Fruit fly (Drosophila melanogaster): ENCODE measurements around the gene CG14275.

The CG14275 gene

DNA sequence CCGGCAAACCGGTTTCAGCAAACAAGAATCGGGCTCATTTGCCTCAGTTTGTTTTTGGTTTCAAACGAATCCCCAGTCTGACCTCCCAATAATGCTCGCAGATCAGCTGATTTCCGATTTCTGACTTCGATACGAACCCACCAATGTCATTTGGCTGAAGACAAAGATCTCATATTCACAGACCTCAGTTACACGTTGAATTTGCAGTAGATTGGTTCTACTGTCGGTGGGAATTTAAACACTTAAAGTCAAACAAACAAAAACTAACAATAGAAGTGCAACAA, at the start of gene CG14275:
Gene CG14275 (plus strand): TSS at position 185 of the 284 bp plus-strand sequence.
- no peak for TF ChIP-seq noc (tag; optimal IDR thresholded peaks at IDR 0.05)

DNA sequence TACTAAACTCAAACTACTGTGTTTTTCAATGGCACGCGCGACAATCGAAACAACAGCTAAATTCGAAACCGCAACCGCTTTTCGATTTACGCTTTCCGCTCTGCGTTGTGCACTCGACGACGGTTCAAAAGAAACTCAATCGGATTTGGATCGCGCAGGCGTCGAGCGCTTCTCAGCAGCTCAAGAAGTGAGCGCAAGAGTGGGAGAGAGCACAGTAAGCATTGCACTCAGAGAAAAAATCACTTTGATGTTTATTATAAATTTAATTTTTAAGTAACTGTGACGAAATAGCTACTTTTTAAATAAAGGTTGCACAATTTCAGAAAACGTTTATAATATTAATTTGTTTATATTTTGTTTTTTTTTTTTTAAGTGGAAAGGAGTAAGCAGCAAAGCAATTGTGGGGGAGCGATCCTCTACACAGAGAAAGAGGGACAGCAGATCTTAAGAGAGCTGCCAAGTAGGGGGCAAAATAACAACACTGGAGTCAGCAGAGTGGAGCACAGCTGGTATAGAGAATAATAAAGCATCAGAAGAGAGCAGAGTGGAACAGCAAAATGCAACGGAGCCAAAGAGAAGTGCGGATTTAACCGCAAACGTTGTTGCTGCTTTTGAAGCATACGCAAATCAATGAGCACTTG, 49.6 kb upstream of the CG14275 start:
- peak; percentile 94 for TF ChIP-seq noc (tag; optimal IDR thresholded peaks at IDR 0.05)

DNA sequence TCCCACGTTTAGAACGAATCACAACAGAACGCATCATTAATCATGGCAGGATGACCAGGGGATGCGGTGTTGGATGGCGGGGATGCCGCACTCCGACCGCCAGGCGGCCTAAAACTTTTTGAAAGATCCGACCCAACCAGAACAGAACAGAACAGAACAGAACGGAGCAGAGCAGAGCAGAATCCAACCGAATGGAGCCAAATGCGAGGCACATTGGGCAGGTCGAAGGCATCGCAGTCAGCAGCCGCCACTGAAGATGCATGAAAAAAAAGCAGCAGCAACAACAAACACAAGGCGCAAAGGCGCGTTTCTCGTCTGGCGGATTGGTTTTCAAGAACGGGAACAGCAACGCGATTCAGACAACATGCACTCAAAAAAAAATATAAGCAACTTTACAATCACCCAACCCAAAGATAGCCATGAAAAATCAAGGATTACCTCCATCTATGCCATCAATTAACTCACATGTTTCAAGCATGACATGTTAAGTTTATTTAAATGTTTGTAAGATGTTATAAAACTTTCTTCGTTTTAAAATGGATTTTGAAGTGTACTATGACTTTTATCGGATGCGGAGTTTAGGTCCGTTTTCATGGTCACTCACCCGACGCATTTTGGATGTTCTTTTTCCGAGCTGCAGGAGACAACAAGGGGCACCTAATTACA, 47.7 kb upstream of the CG14275 start:
- TF ChIP-seq noc (tag; optimal IDR thresholded peaks at IDR 0.05), result no peak

DNA sequence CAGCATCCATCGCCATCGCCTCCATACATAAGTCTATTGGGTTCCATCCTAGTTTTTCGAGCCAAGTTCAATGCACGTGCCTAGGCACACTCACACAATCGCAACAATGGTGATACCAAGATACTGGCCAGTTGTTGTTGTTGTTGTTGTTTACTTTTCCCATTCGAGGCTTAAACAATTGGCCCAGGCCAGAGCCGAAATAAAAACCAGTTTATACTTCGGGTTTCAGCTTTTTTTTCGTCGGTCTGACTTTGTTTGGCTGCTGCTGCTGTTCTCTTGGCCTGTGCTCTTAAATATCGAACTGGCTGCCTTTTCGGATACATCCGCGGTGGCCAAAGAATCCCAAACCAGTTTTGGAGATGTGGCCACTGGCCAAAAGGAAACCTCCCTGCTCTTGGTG, 47.0 kb upstream of the CG14275 start:
- no peak for TF ChIP-seq noc (tag; optimal IDR thresholded peaks at IDR 0.05)

DNA sequence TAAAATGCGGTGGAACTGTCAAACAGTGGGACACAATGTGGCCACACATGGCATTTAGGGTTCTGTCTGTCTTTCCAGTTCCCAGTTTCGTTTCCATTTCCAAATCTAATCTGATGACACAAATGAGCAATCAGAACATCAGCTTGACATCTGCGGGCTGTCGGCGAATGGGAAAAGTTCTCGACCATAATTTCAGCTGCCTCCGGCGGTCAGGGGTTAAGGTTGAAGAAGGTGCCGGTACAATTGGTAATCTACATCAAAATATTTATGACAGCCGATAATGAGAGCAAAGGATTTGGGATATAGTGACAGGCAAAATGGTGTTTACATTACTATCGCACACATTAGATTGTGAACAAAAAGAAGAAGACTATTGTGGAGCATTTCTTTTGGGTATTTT, 45.4 kb upstream of the CG14275 start:
- TF ChIP-seq noc (tag; optimal IDR thresholded peaks at IDR 0.05), result no peak

DNA sequence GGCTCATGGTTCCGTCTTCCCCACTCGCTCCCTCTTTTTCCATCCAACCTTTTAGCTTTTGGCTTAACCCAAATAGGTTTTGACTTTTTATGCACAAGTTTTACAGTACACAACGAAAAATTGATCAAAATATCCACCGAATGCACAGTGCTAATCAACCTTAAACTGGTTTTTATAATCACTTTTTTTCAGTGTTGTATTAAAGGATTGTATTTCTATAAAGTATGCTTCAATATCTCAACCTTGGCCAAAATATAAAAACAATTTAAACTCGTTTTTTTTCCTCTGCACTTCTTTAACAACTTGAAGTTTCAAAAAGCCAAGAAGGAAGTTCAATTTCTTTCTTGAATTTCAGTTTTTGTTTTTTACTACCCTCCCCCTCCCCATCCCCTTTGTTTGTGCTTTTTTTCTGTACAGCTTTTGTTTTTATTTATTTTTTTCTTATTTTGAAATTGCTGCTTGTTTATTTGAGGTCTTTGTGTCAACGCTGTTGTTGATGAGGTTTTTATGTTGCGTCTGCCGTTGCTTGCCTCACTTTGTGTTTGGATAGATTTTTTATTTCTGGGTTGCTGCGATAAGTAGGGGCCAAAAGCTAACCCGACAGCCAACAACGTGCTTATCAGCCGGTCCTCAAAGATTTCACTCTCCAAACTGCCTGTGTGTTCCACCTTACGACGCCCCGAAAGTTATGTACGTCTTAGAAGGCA, 42.2 kb upstream of the CG14275 start:
- no peak for TF ChIP-seq noc (tag; optimal IDR thresholded peaks at IDR 0.05)

DNA sequence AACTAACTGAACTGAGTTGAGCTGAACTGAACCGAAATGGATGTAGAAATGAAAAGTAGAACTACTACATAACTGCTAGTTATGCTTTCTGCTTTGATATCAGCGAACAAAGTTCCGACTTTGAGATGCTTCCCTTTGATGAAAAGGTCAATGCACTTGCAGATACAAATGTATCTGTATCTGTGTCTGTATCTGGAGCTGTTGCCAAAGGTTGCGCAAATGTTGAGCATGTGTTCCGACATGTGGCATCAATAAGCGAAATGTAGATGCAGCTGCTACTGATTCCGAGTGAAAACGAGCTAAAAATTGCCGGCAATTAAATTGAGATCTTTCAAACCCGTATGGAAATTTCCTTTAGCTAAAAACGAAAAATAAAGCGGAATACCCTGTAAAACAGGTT, 40.7 kb upstream of the CG14275 start:
- TF ChIP-seq noc (tag; optimal IDR thresholded peaks at IDR 0.05), result no peak

DNA sequence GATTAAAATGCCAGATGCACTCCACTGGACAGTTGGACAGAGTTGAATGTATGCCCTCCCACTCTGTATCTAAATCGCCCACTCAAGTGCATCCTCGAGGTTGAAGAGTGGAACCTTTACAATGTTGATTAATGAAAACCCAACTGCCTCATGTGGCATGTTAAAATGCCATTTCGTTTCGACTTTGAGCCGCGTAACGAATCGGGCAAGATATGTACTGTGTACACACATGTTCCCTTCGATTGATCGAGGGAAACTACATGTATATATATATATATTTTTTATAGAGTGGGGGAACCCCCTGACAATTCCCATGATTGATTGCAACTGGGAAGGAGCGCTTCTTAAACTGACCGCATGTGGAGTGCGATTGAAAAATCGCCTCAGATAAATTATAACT, 39.2 kb upstream of the CG14275 start:
- TF ChIP-seq noc (tag; optimal IDR thresholded peaks at IDR 0.05), result no peak

DNA sequence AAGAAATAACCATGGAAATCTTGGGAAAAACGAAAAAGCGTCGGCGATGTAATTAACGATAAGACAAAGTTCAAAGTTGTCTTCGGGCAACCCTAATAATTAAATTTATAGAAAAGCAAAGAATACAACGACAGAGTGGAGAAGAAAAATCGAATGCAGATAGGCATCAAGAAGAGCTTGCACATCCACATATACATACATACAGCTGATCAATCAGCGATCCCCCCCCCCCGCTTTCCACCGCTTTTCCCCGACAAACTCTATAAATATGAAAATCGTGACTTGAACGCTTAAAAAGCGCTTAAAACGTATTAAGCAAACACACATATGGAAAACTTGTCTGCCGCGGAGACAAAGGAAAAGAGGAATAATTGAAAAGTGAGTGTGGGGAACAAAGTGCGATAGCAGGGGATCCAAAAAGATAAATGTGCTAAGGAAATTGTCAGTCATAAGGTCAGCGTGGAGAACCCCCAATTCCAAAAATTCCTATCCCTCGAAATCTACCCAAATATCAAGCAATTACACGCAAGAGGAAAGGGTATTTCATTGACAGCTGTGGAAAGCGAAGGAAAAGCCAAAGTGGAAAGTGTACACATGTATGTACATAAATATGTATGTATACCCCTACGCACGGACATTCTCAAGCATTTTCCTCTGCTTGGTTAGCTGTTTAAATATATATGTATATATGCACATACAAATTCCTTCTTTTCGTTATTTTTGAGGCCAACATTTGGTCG, 37.7 kb upstream of the CG14275 start:
- no peak for TF ChIP-seq noc (tag; optimal IDR thresholded peaks at IDR 0.05)

DNA sequence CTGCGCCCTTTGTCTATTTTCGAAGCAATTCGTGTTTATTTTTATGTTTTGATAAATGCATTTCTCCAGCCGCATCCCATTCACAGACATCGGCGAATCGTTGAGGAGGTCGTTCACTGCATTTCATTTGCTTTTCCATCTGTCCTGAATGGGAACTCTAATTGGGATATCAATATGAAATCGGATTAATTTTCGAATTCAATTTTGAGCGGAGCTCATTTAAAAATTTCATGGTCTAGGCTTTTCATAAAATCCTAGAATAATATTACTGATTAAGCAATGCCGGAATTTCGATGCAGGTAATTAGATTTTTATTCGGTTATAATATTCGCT, 37.2 kb upstream of the CG14275 start:
- no peak for TF ChIP-seq noc (tag; optimal IDR thresholded peaks at IDR 0.05)

DNA sequence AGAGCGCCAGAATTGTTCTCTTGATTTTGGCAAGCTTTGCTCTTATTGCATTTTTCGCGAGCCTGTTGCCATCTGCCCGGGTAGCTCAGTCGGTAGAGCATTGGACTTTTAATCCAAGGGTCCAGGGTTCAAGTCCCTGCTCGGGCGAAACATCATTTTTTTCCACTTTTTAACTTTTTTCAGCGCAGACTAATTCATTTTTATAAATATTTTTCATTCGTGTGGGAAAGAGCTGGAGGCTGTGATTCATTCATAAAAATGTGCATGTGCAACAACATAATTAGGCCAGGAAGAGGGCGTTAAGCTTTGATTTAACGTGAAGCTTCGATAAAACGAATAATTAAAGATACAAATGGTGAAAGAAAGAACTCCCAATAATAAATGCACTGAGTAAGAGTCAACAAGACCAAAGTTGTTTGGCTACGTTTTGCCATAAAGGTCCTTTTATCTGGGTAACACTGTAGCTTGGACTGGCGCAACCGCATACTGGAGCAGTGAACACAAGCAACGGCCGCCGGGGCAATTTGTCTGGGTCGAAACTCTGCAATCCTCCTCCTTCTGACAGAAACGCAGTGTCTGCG, 36.5 kb upstream of the CG14275 start:
- TF ChIP-seq noc (tag; optimal IDR thresholded peaks at IDR 0.05), result no peak

DNA sequence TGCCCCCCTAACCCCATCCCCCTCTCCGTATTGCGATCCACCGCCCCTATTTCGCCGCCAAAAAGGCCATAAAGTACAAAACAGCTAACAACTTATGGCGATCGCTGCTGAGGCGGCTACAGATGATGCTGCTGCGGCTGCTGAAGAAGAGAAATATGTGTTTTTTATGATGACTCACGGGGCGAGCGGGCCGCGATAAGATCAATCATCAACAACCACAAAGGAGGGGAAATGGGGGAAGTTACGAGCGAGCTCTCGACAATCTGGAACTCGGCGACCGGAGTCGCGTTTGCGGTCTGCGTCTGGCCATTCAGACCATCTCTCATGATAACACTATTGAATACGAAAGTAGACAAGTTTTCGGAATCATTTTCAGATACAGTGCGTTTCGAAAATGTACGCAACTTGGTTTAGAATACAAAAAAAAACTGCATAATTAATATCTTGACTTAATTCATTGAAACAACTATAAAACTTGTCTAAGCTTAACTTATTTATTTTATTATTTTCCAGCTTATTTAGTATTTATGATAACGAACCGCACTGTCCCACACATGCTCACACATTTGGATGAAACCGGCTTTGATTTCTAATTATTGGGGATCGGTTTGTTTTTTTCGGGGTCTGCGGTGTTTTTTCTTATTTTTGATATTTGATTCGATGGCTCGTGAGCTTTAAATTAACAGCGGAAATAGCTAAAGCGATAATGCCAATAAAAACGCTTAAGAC, 34.9 kb upstream of the CG14275 start:
- peak; percentile 99 for TF ChIP-seq noc (tag; optimal IDR thresholded peaks at IDR 0.05)

DNA sequence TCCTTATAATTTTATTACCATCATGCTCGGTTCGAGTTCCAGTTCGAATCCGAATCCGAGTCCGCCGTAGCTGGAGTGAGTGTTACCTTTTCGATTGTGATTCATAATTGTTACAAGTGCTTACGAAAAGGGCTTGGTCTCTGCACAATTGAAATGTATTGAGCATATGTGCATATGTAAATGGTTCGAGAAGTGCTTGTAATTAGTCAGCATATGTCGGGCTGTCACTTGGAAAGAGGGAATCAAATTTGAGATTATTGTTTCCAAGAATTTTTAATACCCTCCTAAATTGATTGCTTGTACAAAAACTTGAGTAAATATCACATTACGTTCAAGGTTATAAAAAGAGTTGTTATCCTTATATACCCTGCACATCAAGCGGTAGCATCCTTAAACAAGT, 33.8 kb upstream of the CG14275 start:
- TF ChIP-seq noc (tag; optimal IDR thresholded peaks at IDR 0.05), result no peak

DNA sequence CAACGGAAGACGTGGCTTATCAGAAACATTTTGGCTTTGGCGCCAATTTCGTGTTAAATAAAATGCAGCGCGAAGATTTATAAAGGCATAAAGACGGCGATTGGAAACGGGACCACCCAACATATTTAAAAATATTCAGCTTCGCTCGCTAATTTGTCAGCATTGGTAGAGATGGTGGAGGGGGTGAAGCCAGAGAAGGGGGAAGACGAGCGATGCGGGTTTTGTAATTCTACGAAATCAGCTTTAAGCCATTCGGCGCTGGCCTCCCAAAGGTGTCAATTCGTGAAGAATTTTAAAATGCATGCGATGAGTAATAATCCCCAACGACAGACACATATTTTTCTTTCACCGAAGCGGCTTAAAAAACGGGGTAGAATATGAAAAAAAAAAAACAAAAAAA, 33.2 kb upstream of the CG14275 start:
- no peak for TF ChIP-seq noc (tag; optimal IDR thresholded peaks at IDR 0.05)

DNA sequence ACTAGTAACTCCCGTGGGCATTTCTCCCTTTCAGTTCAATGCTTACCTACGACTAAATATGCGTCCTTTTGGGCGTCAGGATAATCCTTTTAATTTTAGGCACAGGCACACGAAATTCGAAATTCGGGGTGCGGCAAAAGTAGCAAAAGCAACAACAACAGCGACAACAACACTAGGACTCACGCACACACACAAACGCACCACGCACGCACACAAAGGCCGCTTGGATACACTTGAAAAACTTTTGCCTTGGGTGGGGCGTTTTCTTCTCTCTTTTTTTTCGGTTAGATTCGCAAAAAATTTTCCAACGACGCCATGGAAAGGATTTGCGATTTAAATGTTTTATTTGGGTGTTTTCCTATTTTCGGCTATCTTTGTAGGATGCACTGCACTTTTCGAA, 30.9 kb upstream of the CG14275 start:
- TF ChIP-seq noc (tag; optimal IDR thresholded peaks at IDR 0.05), result no peak

DNA sequence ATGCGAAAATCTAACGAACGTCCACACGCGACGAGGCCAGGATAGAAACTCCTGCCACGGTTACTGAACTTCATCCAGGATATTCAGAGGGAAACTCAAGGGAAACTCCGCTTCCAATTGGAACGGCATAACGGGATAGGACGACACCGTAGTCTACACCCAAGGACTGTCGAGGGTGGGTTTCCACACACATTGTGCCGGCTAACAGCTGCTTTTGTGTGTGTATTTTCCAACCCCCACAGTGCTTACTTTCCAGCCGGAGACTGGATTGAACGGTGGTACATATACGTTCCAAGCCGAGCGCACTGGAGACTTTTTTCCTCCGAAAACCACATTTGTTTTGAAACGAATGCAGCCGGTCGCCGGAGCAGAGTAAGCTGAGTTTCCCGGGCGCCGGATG, 30.2 kb upstream of the CG14275 start:
- no peak for TF ChIP-seq noc (tag; optimal IDR thresholded peaks at IDR 0.05)

Measured in whole organism, larva.